Fruit fly (Drosophila melanogaster): Measurements from ENCODE around the gene PolZ2.

dm6 chr3R:5571756-5572155, 16.9 kb upstream of the PolZ2 start:
- TF ChIP-seq psq (optimal IDR thresholded peaks at IDR 0.05) (no peak), h (optimal IDR thresholded peaks at IDR 0.05) (no peak), Sin3A (optimal IDR thresholded peaks at IDR 0.05) (no peak)
